Fruit fly (Drosophila melanogaster): Measurements from ENCODE around the gene CG31924.

dm6 chr2L:1315283-1315682, 39.4 kb downstream of the CG31924 start:
- TF ChIP-seq CG8478 (optimal IDR thresholded peaks at IDR 0.05) (no peak), EcR (GFP tag; optimal IDR thresholded peaks at IDR 0.05) (no peak), usp (GFP tag; optimal IDR thresholded peaks at IDR 0.05) (no peak), pan (optimal IDR thresholded peaks at IDR 0.05) (no peak)
